Worm (Caenorhabditis elegans) whole organism, L4 larva: ENCODE results near the gene ncap-1.

Source experiments
- Y5F2A.4 ChIP-seq: fragments of 200-800 bp; sonication (Bioruptor generic); optimal IDR thresholded peaks from 2 replicates; lab custom pipeline; 2018; ENCODE audit warnings: mild to moderate bottlenecking, missing genetic modification characterization, missing compliant biosample characterization
- ZK546.5 ChIP-seq, 2 experiments: sonication (generic microtip); optimal IDR thresholded peaks; 2 replicates each; lab custom pipeline; 2017; ENCODE audit warnings: missing biosample characterization in 2 of 2, missing genetic modification characterization in 2 of 2
- aha-1 ChIP-seq: fragments of 150-350 bp; peaks from one replicate; lab custom pipeline; 2014; ENCODE audit warnings: missing biosample characterization, missing genetic modification characterization
- ceh-28 ChIP-seq: fragments of 150-350 bp; optimal IDR thresholded peaks from 2 replicates; lab custom pipeline; 2014; ENCODE audit warnings: missing biosample characterization, missing genetic modification reagents, missing genetic modification characterization
- daf-12 ChIP-seq: fragments of 150-350 bp; optimal IDR thresholded peaks from 2 replicates; lab custom pipeline; 2014; ENCODE audit warnings: missing biosample characterization, missing genetic modification reagents, missing genetic modification characterization
- daf-19 ChIP-seq: fragments of 200-800 bp; sonication (Bioruptor generic); conservative IDR thresholded peaks from 2 replicates; pipeline ENCODE4 v1.3.6; 2022; ENCODE audit warnings: missing genetic modification characterization, missing compliant biosample characterization
- fkh-10 ChIP-seq: fragments of 150-350 bp; optimal IDR thresholded peaks from 2 replicates; lab custom pipeline; 2014; ENCODE audit warnings: missing biosample characterization, missing genetic modification reagents, missing genetic modification characterization
- lin-39 ChIP-seq: fragments of 150-350 bp; optimal IDR thresholded peaks from 2 replicates; lab custom pipeline; 2014; ENCODE audit warnings: missing biosample characterization, missing genetic modification reagents, missing genetic modification characterization
- mep-1 ChIP-seq: fragments of 150-350 bp; sonication (generic microtip); optimal IDR thresholded peaks from 3 replicates; lab custom pipeline; 2014; ENCODE audit warnings: missing biosample characterization, missing genetic modification characterization
- mxl-2 ChIP-seq: fragments of 200-800 bp; sonication (Bioruptor generic); conservative IDR thresholded peaks from 2 replicates; pipeline ENCODE4 v1.3.6; 2022; ENCODE audit warnings: missing genetic modification reagents, missing genetic modification characterization, missing compliant biosample characterization
- nhr-102 ChIP-seq: sonication (generic microtip); optimal IDR thresholded peaks from 2 replicates; lab custom pipeline; 2016; ENCODE audit warnings: mild to moderate bottlenecking, missing genetic modification characterization, moderate library complexity, missing compliant biosample characterization
- nhr-25 ChIP-seq: sonication (generic microtip); optimal IDR thresholded peaks from 2 replicates; lab custom pipeline; 2017; ENCODE audit warnings: missing genetic modification characterization, mild to moderate bottlenecking, missing compliant biosample characterization, antibody characterized with exemption, moderate library complexity, borderline replicate concordance; ENCODE audit not compliant: insufficient read depth
- unc-130 ChIP-seq: sonication (generic microtip); optimal IDR thresholded peaks from 2 replicates; lab custom pipeline; 2016; ENCODE audit warnings: missing genetic modification reagents, missing genetic modification characterization, missing compliant biosample characterization

- TF ChIP-seq daf-12, result no peak
- TF ChIP-seq Y5F2A.4 (GFP tag; lab: Kevin White, UChicago), result no peak
- TF ChIP-seq mep-1 (tag; lab: Kevin White, UChicago), result no peak
- no peak for TF ChIP-seq nhr-102 (tag; lab: Kevin White, UChicago)
- no peak for TF ChIP-seq mxl-2 (GFP tag; lab: Robert Waterston, UW)
- no peak for TF ChIP-seq aha-1 (tag; lab: Kevin White, UChicago)
- TF ChIP-seq ceh-28 (tag; lab: Kevin White, UChicago), result no peak
- TF ChIP-seq daf-19 (GFP tag; lab: Robert Waterston, UW), result no peak
- no peak for TF ChIP-seq ZK546.5 (tag; optimal IDR thresholded peaks at IDR 0.05; lab: Kevin White, UChicago)
- no peak for TF ChIP-seq fkh-10 (GFP tag; lab: Kevin White, UChicago)
- TF ChIP-seq unc-130, result no peak
- no peak for TF ChIP-seq nhr-25 (tag; lab: Kevin White, UChicago)
- no peak for TF ChIP-seq lin-39 (tag; lab: Kevin White, UChicago)
Observed at ce11 chrII:2940747-2941146, 21.6 kb upstream of the ncap-1 start, which contains the start of gene irld-66.
